Worm (Caenorhabditis elegans): Measurements from ENCODE around the gene unc-62.

DNA sequence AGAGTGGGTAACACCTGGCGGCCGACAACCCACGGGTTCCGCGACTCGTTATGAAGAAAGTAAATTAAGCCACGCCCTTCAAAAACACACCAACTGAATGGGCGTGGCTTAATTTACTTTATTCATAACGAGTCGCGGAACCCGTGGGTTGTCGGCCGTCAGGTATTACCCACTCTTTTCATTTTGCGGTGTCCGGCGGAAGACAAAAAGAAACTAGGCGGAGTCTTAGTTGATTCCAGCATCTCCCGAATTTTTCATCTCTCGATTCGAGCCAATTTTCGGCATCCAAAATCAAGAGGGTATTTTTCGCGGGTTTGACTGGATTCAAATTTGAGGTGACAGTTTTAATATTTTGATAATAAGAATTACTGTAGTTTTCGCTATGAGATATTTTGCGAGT lies 49.6 kb upstream of the unc-62 start:
- TF ChIP-seq egl-27 (tag; optimal IDR thresholded peaks at IDR 0.05), result no peak
- no peak for TF ChIP-seq nhr-6 (tag; optimal IDR thresholded peaks at IDR 0.05)
- no peak for TF ChIP-seq nhr-25 (tag; optimal IDR thresholded peaks at IDR 0.05)
- no peak for TF ChIP-seq aly-2 (tag; optimal IDR thresholded peaks at IDR 0.05)
- no peak for TF ChIP-seq mbf-1 (tag; optimal IDR thresholded peaks at IDR 0.05)
- no peak for TF ChIP-seq elt-1 (tag; optimal IDR thresholded peaks at IDR 0.05)
- TF ChIP-seq nhr-12 (tag; optimal IDR thresholded peaks at IDR 0.05), result no peak
- TF ChIP-seq ZK546.5 (tag; optimal IDR thresholded peaks at IDR 0.05), result no peak
- TF ChIP-seq unc-62 (GFP tag; optimal IDR thresholded peaks at IDR 0.05), result no peak
- no peak for TF ChIP-seq nhr-237 (tag; optimal IDR thresholded peaks at IDR 0.05)
- no peak for TF ChIP-seq lin-13 (GFP tag; optimal IDR thresholded peaks at IDR 0.05)
- TF ChIP-seq mab-5 (tag; optimal IDR thresholded peaks at IDR 0.05), result no peak

All from whole organism, L2 larva.